Fruit fly (Drosophila melanogaster) S2 (cell line): ENCODE data around the gene RpL8.

Source experiments
- CG8478 ChIP-seq: fragments of >200 bp; optimal IDR thresholded peaks from 2 replicates; lab custom pipeline; 2018
- CTCF ChIP-seq, 2 experiments: fragments of >200 bp; optimal IDR thresholded peaks; 2 replicates each; lab custom pipeline; 2018

The RpL8 gene

DNA sequence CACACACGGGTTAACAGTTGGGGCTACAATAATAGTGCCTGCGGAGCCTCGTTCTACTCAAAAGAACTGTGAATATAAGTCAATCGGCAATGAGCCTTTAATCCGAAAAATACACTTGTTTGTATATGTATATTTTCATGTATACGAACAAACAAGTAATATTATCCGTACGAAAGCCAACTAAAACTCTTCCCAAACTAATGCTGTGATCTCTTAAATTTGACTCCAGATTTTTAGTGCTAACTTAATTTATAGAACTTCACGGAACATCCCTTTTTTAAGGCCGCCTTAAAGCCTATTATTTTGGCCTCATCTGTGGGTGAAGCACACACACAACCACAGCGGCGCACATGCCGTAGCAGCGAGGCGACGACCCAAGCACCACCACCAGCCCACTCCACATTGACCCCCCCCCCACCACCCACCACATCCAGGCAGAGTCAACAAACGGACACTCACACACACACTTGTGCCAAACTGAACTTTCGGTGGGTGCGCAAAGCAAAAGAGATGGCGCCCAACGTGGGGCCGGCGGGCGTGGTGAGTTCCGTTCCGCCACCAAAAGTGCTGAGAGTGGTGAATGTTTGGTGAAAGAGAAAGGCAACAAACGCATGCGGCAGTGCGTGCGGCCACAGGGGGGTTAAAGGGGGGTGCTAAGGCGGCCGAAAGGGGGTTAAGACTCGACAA, 3.0 kb upstream of the RpL8 start:
- TF ChIP-seq CTCF (optimal IDR thresholded peaks at IDR 0.05; lab: Kevin White, UChicago), result no peak
- TF ChIP-seq CG8478 (lab: Kevin White, UChicago), result no peak

DNA sequence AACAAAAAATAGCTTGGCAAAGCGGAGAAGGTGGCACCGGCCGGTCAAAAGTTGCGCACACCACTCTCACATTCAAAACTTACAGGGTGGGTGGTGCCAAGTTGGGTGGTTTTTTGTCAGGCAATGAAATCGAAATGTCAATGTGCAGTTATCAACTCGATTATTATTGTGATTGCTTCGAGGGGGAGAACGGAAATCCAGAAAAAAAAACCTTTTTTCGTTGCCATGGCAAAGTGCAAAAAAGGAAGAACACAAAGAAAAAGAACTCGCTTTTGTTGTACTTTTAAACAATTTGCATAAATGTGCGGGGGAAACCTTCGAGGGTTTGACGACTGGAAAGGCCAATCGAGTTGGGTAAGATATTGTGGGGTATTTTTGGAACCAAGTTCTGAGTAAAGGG, 2.4 kb upstream of the RpL8 start:
- TF ChIP-seq CG8478 (lab: Kevin White, UChicago) (no peak), CTCF (optimal IDR thresholded peaks at IDR 0.05; lab: Kevin White, UChicago) (no peak)

DNA sequence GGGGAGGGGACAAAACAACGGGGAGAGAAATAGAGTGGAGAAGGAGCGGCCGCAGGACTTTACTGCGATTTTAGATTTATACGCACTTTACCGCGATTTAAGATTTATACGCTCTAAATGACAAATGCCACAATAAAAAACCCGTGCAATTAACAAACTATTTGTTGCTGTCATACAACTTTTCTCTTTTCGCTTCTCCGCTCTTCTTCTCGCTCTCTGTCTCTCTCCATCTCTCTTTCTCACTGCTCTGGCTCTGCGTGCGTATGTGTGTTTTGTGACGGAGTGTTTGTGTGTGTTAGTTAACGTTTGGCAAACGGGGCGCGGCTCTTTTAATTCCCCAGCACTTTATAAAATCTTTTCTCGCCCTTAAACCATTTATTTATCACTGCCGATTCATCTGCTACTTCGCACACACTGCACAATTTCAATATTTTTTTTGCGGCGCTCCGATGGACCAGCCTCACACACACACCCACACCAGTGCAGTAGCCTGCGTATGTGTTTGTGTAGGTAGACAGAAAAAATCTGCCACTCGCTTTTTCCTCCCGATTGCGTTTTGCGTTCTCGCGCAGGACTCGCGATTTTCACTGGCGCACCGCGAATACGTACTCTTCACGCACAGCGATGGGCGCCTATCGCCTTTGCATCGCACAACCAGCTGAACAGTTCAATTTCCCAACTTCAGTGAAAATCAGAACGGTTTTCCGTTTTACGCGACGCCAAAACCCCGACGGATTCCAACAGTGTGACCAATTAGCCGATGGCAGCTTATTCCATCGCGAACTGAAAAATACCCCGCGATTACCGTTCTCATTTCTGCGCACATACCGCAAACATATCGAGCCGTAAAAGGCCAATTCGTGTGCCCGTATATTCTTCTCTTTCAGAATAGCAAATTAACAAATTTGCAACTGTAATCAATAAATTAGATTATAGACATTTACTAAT, 1.2 kb upstream of the RpL8 start, which contains the start of gene msn:
msn (minus strand) TSS at position 747 of the 948 bp plus-strand sequence.
- TF ChIP-seq CTCF (optimal IDR thresholded peaks at IDR 0.05; lab: Kevin White, UChicago) (peak in 1 of 2 experiments; percentile 18), CG8478 (lab: Kevin White, UChicago) (no peak)

DNA sequence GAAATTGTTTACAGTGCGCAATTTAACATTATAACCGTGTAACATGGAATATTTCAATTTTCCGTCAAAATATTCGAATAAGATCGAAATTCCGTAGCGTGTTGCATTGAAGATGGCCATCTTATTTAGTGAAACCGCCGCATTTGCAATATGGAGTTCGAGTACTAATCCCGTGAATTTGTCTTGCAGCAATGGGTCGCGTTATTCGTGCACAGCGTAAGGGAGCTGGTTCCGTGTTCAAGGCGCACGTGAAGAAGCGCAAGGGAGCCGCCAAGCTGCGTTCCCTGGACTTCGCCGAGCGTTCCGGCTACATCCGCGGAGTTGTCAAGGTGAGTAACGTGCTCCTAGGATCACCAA, 284 bp downstream of the RpL8 start:
- no peak for TF ChIP-seq CG8478 (lab: Kevin White, UChicago)
- no peak for TF ChIP-seq CTCF (optimal IDR thresholded peaks at IDR 0.05; lab: Kevin White, UChicago)

DNA sequence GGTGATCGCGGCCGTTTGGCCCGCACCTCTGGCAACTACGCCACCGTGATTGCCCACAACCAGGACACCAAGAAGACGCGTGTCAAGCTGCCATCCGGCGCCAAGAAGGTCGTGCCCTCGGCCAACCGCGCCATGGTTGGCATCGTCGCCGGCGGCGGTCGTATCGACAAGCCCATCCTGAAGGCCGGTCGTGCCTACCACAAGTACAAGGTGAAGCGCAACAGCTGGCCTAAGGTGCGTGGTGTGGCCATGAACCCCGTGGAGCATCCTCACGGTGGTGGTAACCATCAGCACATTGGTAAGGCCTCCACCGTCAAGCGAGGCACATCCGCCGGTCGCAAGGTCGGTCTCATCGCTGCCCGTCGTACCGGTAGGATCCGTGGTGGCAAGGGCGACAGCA, 1.1 kb downstream of the RpL8 start:
- no peak for TF ChIP-seq CG8478 (lab: Kevin White, UChicago)
- TF ChIP-seq CTCF (optimal IDR thresholded peaks at IDR 0.05; lab: Kevin White, UChicago), result no peak

DNA sequence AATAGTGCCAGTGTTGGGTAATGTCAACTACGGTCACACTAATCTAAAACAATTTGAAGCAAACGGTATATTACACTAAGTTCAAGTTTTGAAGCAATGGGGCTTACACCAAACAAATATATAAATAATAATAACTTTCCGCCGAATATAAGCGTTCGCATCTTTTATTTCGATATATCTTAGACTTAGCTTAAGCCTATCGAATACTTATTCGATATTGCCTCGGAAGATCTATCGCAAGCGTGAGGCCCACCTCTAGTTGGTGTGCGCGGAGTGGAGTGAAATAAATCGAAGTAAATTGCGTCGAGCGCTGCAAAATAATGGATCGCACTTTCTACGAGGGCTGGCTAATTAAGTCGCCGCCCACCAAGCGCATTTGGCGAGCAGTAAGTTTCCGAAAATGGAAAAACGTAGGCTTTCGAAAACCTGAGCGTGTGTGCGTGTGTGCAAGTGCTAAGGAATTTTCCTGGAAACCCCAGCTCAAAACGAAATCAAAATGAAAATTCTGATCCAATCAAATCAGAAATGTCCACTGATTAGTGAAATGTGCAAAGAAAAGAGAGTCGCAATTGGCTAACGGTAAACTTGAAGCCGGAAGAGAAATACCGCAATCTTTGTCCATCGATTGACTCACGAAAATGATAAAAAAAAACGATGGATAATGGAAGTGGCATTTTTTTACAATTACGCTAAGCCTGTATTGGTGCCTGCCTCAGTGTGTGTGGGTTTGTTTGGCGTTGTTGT, 2.1 kb downstream of the RpL8 start, which contains the start of gene dos:
dos (plus strand) TSS at position 248 of the 744 bp plus-strand sequence.
- TF ChIP-seq CTCF (optimal IDR thresholded peaks at IDR 0.05; lab: Kevin White, UChicago) (no peak), CG8478 (lab: Kevin White, UChicago) (no peak)

DNA sequence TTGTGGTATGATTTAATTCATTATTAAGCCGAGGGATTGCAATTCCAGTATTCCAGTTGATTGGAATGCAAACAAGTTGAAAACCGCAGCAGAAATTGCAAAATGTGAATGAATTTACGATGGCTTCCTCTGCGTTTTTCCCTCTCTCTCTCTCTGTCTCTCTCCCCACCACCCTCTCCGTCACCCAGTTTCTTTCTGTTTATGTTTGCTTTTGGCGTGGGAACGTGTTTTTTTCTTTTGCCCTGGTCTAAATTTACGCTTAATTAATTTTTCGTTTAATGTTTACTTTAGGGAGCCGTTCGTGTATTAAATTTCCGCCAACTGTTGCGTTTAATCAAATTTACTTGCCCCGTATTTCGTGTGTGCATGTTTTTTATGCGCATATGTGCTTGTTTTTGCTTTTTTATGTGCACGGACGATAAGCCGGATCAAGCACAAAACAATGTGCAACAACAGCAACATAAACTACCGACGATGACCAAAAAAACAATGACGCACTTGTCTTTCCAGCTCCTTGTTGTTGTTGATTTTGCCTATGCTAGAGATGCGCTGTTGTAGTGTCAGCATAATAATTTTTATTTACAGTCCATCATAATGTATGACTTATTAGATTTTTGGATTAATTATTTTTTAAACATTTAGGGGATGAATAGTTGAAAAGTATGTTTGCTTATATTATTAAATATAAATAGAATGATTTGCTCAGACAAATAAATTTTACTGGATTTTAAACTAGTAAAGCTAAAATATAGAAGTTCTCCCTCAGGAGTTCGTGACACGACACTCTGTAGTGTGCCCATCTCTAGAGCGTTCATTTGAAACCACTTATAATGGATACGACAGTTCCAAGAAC, 2.9 kb downstream of the RpL8 start:
- TF ChIP-seq CTCF (optimal IDR thresholded peaks at IDR 0.05; lab: Kevin White, UChicago) (no peak), CG8478 (lab: Kevin White, UChicago) (no peak)

DNA sequence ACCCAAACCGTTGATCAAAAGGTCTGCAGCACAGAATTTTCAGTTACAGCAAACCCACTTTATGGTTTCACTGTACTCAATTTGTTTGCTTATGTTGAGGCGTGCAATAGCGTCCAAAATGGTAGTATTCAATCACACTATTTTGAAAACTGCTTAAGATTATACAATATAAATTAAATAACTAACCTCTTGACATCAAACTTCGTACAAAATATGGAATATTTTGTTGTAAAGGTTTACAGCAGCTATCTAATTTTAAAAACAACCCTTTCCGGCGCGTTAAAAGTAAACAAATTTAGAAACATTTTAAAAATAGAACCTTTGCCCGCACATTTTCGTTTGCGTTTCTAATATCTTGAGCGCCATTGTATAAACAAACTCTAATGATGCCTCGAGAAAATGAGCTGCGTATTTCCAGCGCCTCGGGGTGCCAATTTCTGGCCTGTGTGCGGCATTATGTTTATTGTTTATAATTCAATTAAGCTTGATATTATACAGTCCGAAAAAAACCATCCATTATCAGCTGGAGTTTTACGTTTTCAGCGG, 3.6 kb downstream of the RpL8 start:
- no peak for TF ChIP-seq CTCF (optimal IDR thresholded peaks at IDR 0.05; lab: Kevin White, UChicago)
- no peak for TF ChIP-seq CG8478 (lab: Kevin White, UChicago)

DNA sequence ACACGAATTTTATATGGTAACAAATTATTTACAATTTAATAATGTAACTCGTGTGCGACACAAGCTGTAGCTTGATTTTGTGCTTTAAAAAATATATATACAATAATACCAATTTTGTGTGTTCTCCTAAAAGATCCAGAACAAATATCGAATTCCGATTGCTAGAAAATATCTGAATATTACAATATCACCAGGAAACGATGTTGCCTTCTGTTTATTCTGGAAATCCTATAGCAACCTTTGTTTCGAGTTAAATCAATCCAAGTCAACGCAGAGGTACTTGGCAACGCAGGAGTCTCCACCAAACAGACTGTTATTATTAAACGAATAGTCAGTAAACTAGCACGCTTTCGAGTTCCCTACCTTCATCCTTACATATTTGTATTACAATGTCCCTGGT, 8.2 kb downstream of the RpL8 start, which contains the start of gene CG16984:
CG16984 (plus strand) TSS at position 301 of the 400 bp plus-strand sequence.
- TF ChIP-seq CTCF (optimal IDR thresholded peaks at IDR 0.05; lab: Kevin White, UChicago) (no peak), CG8478 (lab: Kevin White, UChicago) (no peak)

DNA sequence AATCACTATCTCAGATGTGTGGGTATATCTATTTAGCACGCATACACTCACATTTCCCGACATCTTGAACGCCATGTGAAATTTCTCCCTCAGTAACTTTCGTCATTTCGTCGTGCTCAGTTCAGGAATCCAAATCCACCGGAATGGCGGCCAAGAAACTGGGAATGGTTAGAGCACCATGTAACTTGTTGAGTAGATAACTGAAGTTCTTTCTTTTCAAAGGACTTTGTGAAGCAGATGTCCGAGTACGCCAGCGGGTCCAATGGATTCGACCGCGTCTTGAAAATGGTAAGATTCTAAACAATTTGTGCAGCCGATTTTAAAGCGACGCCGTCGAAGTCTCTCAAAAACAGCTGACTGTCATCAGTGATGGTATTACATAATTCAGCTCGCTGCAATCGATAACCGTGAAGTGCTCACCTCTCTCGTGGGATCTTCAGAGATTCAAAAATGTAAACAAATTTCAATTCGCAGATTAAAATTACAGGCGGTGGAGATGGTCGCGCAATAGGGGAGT, 12.0 kb downstream of the RpL8 start, which contains the start of the genes CG16985 and CG12182:
CG16985 (plus strand) TSS at position 84 of the 517 bp plus-strand sequence.
CG12182 (minus strand) TSS at position 366 of the 517 bp plus-strand sequence.
- TF ChIP-seq CG8478 (lab: Kevin White, UChicago) (no peak), CTCF (optimal IDR thresholded peaks at IDR 0.05; lab: Kevin White, UChicago) (no peak)

DNA sequence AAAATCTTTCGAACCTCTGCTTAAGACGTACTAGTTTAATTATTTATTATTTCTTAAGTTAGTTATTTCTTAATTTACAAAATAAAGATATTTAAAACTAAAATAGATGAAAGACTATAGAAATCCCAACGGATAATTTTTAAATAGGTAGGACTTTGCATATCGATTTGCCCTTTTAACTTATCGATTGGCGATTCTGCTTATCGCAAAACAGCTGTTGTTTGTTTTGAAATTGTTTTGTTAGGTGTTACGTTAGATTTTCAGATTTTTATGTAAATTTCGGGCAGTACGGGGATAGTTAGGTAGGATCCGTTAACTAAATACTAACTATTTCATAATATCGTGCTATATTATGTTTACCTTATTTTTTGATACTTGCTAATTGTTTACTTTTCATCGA, 12.9 kb downstream of the RpL8 start, which contains the start of gene CG16986:
CG16986 (plus strand) TSS at position 188 of the 400 bp plus-strand sequence.
- no peak for TF ChIP-seq CG8478 (lab: Kevin White, UChicago)
- TF ChIP-seq CTCF (optimal IDR thresholded peaks at IDR 0.05; lab: Kevin White, UChicago), result no peak

DNA sequence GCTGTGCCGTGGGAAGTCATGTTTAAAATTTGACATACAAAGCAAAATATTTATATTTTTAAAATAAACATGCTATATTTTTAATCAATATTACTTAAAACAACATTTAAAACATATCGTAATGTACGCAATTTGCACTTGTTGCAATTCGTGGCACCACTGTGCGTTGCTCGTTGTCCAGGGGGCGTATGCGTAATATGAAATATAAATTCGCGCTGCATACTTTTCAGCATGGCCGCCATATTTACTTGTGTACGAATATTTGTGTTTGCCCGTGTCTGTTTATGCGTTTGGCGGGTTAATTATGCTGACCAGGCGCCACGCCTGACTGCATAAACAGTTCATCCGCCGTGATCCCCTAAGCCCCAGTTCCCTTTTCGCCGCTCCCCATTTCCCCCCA, 21.6 kb downstream of the RpL8 start:
- TF ChIP-seq CG8478 (lab: Kevin White, UChicago) (no peak), CTCF (optimal IDR thresholded peaks at IDR 0.05; lab: Kevin White, UChicago) (no peak)

DNA sequence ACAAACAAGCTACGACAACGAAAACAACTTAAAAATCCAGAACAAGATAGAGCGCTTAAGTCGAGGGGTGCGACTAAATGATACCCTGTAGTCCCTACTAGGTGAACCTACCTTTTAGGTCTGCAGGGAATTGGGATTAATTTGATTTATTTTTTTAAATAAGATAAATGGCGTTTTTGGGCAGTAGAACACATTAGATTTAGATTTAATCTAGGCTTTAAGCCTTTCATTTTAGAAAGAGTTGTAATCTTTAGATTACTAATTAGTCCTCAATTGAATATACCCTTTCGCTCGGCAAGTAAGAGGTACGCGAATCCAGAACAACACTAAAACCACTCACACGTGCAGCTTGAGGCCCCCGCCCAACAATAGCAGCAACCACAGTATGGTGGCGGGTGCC, 27.0 kb downstream of the RpL8 start:
- TF ChIP-seq CTCF (optimal IDR thresholded peaks at IDR 0.05; lab: Kevin White, UChicago) (no peak), CG8478 (lab: Kevin White, UChicago) (no peak)
